Fruit fly (Drosophila melanogaster): Measurements from ENCODE around the gene ranshi.

The ranshi gene

dm6 chr3R:8746354-8746753 lies 16.9 kb upstream of the ranshi start (continued):
- TF ChIP-seq Neu2 (GFP tag; optimal IDR thresholded peaks at IDR 0.05; ENCODE audit: borderline replicate concordance): no peak
- TF ChIP-seq sna (GFP tag; IDR thresholded peaks at IDR 0.05; ENCODE audit: partially characterized antibody): no peak
- TF ChIP-seq Dfd (GFP tag; optimal IDR thresholded peaks at IDR 0.05): no peak
- peak; percentile 59 for TF ChIP-seq lab (GFP tag; optimal IDR thresholded peaks at IDR 0.05)
- 0 out of 2 replicates have a peak, but pooled peaks have one; percentile 33 for TF ChIP-seq klu (GFP tag; IDR thresholded peaks at IDR 0.05)
- TF ChIP-seq Myb (GFP tag; optimal IDR thresholded peaks at IDR 0.05): no peak
- TF ChIP-seq MTF-1 (GFP tag; optimal IDR thresholded peaks at IDR 0.05; ENCODE audit: borderline replicate concordance): peak; percentile 47
- peak; percentile 45 for TF ChIP-seq CG1602 (GFP tag; optimal IDR thresholded peaks at IDR 0.05)
- no peak for TF ChIP-seq maf-S (GFP tag; optimal IDR thresholded peaks at IDR 0.05)
- peak; percentile 67 for TF ChIP-seq CG7556 (GFP tag; optimal IDR thresholded peaks at IDR 0.05)
- no peak for TF ChIP-seq CG33213 (GFP tag; optimal IDR thresholded peaks at IDR 0.05)
- no peak for TF ChIP-seq br (optimal IDR thresholded peaks at IDR 0.05)
- no peak for TF ChIP-seq Mrtf (GFP tag; IDR thresholded peaks at IDR 0.05)
- no peak for TF ChIP-seq usp (GFP tag; optimal IDR thresholded peaks at IDR 0.05)
- no peak for TF ChIP-seq kah (GFP tag; optimal IDR thresholded peaks at IDR 0.05)
- TF ChIP-seq Fer1 (GFP tag; optimal IDR thresholded peaks at IDR 0.05): peak; percentile 49
- peak; percentile 54 for TF ChIP-seq CG8290 (GFP tag; optimal IDR thresholded peaks at IDR 0.05)
- TF ChIP-seq CG8290 (tag; optimal IDR thresholded peaks at IDR 0.05): no peak
- no peak for TF ChIP-seq pum (GFP tag; optimal IDR thresholded peaks at IDR 0.05)
- peak; percentile 46; the same call in 1 of the 2 replicates for TF ChIP-seq wor (GFP tag; IDR thresholded peaks at IDR 0.05)
- TF ChIP-seq cwo (GFP tag; optimal IDR thresholded peaks at IDR 0.05): peak; percentile 23
- no peak for TF ChIP-seq chm (GFP tag; IDR thresholded peaks at IDR 0.05)
- no peak for TF ChIP-seq CG3995 (GFP tag; optimal IDR thresholded peaks at IDR 0.05)
- no peak for TF ChIP-seq da (GFP tag; optimal IDR thresholded peaks at IDR 0.05)
- no peak for TF ChIP-seq p53 (GFP tag; optimal IDR thresholded peaks at IDR 0.05)
- peak; percentile 51 for TF ChIP-seq salm (tag; optimal IDR thresholded peaks at IDR 0.05)
- TF ChIP-seq Ravus (GFP tag; IDR thresholded peaks at IDR 0.05): no peak; the same call in 1 of the 2 replicates
- peak; percentile 67 for TF ChIP-seq CG17359 (tag; optimal IDR thresholded peaks at IDR 0.05)
- peak; percentile 20 for TF ChIP-seq CG6254 (GFP tag; optimal IDR thresholded peaks at IDR 0.05)
- no peak for TF ChIP-seq pros (GFP tag; optimal IDR thresholded peaks at IDR 0.05)
- no peak for TF ChIP-seq knrl (GFP tag; IDR thresholded peaks at IDR 0.05; ENCODE audit: partially characterized antibody)
- no peak for TF ChIP-seq D19B (GFP tag; optimal IDR thresholded peaks at IDR 0.05)
- TF ChIP-seq esg (GFP tag; conservative IDR thresholded peaks at IDR 0.05): peak; percentile 68
- TF ChIP-seq C15 (GFP tag; IDR thresholded peaks at IDR 0.05): no peak
- no peak for TF ChIP-seq Dip2 (GFP tag; IDR thresholded peaks at IDR 0.05)
- TF ChIP-seq slbo (GFP tag; IDR thresholded peaks at IDR 0.05): peak; percentile 54; the same call in 1 of the 2 replicates
- TF ChIP-seq otp (GFP tag; IDR thresholded peaks at IDR 0.05): no peak
- TF ChIP-seq jing (GFP tag; optimal IDR thresholded peaks at IDR 0.05): peak; percentile 6
- TF ChIP-seq Ada2b (GFP tag; IDR thresholded peaks at IDR 0.05): peak; percentile 73
- no peak for TF ChIP-seq unc-4 (GFP tag; IDR thresholded peaks at IDR 0.05; ENCODE audit: partially characterized antibody)
- no peak for TF ChIP-seq CG4328 (GFP tag; optimal IDR thresholded peaks at IDR 0.05)
- TF ChIP-seq HLHmδ (GFP tag; optimal IDR thresholded peaks at IDR 0.05): no peak
- TF ChIP-seq fru (optimal IDR thresholded peaks at IDR 0.05): no peak
- peak; percentile 43 for TF ChIP-seq CG12942 (GFP tag; optimal IDR thresholded peaks at IDR 0.05)
- no peak for TF ChIP-seq NFAT (GFP tag; IDR thresholded peaks at IDR 0.05)
- peak; percentile 20 for TF ChIP-seq CG18619 (GFP tag; optimal IDR thresholded peaks at IDR 0.05)
- no peak for TF ChIP-seq CG3065 (GFP tag; optimal IDR thresholded peaks at IDR 0.05)
- TF ChIP-seq hbn (GFP tag; IDR thresholded peaks at IDR 0.05; ENCODE audit: partially characterized antibody): no peak
- TF ChIP-seq HHEX (GFP tag; optimal IDR thresholded peaks at IDR 0.05): peak; percentile 7
- no peak for TF ChIP-seq cg (GFP tag; optimal IDR thresholded peaks at IDR 0.05)
- no peak for TF ChIP-seq pnt (GFP tag; optimal IDR thresholded peaks at IDR 0.05)
- no peak for TF ChIP-seq CG11456 (GFP tag; IDR thresholded peaks at IDR 0.05)
- no peak for TF ChIP-seq CG9797 (GFP tag; optimal IDR thresholded peaks at IDR 0.05)

Data from whole organism, embryonic.